Worm (Caenorhabditis elegans): ENCODE data around the gene Y113G7B.28.

ce11 chrV:20235231-20235630 lies 39.4 kb downstream of the Y113G7B.28 start:
- no peak for TF ChIP-seq nhr-28 (tag; optimal IDR thresholded peaks at IDR 0.05)
- TF ChIP-seq unc-62 (GFP tag; optimal IDR thresholded peaks at IDR 0.05): no peak
- TF ChIP-seq lsy-2 (tag; optimal IDR thresholded peaks at IDR 0.05): no peak
- no peak for TF ChIP-seq nhr-237 (tag; optimal IDR thresholded peaks at IDR 0.05)
- TF ChIP-seq bed-3 (GFP tag; optimal IDR thresholded peaks at IDR 0.05): no peak
- no peak for TF ChIP-seq ces-1 (GFP tag; optimal IDR thresholded peaks at IDR 0.05)
- no peak for TF ChIP-seq mls-2 (tag; optimal IDR thresholded peaks at IDR 0.05)
- no peak for TF ChIP-seq M03D4.4 (tag; optimal IDR thresholded peaks at IDR 0.05)
- no peak for TF ChIP-seq mep-1 (tag; optimal IDR thresholded peaks at IDR 0.05)
- TF ChIP-seq snpc-4 (tag; optimal IDR thresholded peaks at IDR 0.05): no peak
- no peak for TF ChIP-seq nhr-76 (tag; optimal IDR thresholded peaks at IDR 0.05)
- no peak for TF ChIP-seq lin-13 (tag; optimal IDR thresholded peaks at IDR 0.05)
- TF ChIP-seq pha-4 (tag; optimal IDR thresholded peaks at IDR 0.05): no peak
- no peak for TF ChIP-seq elt-3 (tag; optimal IDR thresholded peaks at IDR 0.05)
